Fruit fly (Drosophila melanogaster) whole organism, embryonic: ENCODE results near the gene Ufd4.

ENCODE experiments used
- Abd-B ChIP-seq: fragments of 200-800 bp; sonication (Bioruptor generic); optimal IDR thresholded peaks from 2 replicates; lab custom pipeline; 2018; ENCODE audit warnings: missing biosample characterization, mild to moderate bottlenecking, missing genetic modification characterization, moderate library complexity
- Aef1 ChIP-seq: fragments of 200-800 bp; sonication (Bioruptor generic); IDR thresholded peaks from 3 replicates; pipeline ENCODE4 v1.3.6; 2022; ENCODE audit warnings: missing biosample characterization, missing genetic modification characterization
- C15 ChIP-seq: fragments of 200-800 bp; sonication (Bioruptor generic); IDR thresholded peaks from 3 replicates; pipeline ENCODE4 v1.3.6; 2022; ENCODE audit warnings: missing biosample characterization, missing genetic modification characterization
- CG10366 ChIP-seq: fragments of 200-800 bp; sonication (Bioruptor generic); IDR thresholded peaks from 2 replicates; pipeline ENCODE4 v1.3.6; 2022; ENCODE audit warnings: missing biosample characterization, missing genetic modification characterization
- CG10959 ChIP-seq: fragments of 200-800 bp; sonication (Bioruptor generic); IDR thresholded peaks from 2 replicates; pipeline ENCODE4 v1.3.6; 2022; ENCODE audit warnings: missing biosample characterization, missing genetic modification characterization
- CG11085 ChIP-seq: fragments of 200-800 bp; sonication (Bioruptor generic); IDR thresholded peaks from 2 replicates; pipeline ENCODE4 v1.3.6; 2022; ENCODE audit warnings: missing biosample characterization, missing genetic modification characterization
- CG11696 ChIP-seq: fragments of 200-800 bp; sonication (Bioruptor generic); IDR thresholded peaks from 2 replicates; pipeline ENCODE4 v1.3.6; 2022; ENCODE audit warnings: missing biosample characterization, missing genetic modification characterization
- CG12391 ChIP-seq: fragments of 200-800 bp; sonication (Bioruptor generic); optimal IDR thresholded peaks from 3 replicates; lab custom pipeline; 2018; ENCODE audit warnings: missing biosample characterization, mild to moderate bottlenecking, missing genetic modification characterization, moderate library complexity
- CG13894 ChIP-seq: fragments of 200-800 bp; sonication (Bioruptor generic); optimal IDR thresholded peaks from 3 replicates; lab custom pipeline; 2018; ENCODE audit warnings: missing biosample characterization, mild to moderate bottlenecking, missing genetic modification characterization, moderate library complexity
- CG14050 ChIP-seq: fragments of 200-800 bp; sonication (Bioruptor generic); IDR thresholded peaks from 3 replicates; pipeline ENCODE4 v1.3.6; 2022; ENCODE audit warnings: missing biosample characterization, missing genetic modification characterization
- CG15696 ChIP-seq: fragments of 200-800 bp; sonication (Bioruptor generic); optimal IDR thresholded peaks from 2 replicates; lab custom pipeline; 2019; ENCODE audit warnings: missing biosample characterization, mild to moderate bottlenecking, missing genetic modification characterization, moderate library complexity
- CG1647 ChIP-seq: fragments of 200-800 bp; sonication (Bioruptor generic); optimal IDR thresholded peaks from 3 replicates; lab custom pipeline; 2016; ENCODE audit warnings: missing biosample characterization, missing genetic modification characterization
- CG16863 ChIP-seq: fragments of 200-800 bp; sonication (Bioruptor generic); optimal IDR thresholded peaks from 3 replicates; lab custom pipeline; 2016; ENCODE audit warnings: missing biosample characterization, missing genetic modification characterization
- CG17912 ChIP-seq: fragments of 200-800 bp; sonication (Bioruptor generic); optimal IDR thresholded peaks from 2 replicates; lab custom pipeline; 2018; ENCODE audit warnings: missing biosample characterization, mild to moderate bottlenecking, missing genetic modification characterization
- CG2116 ChIP-seq: fragments of 200-800 bp; sonication (Bioruptor generic); optimal IDR thresholded peaks from 3 replicates; lab custom pipeline; 2018; ENCODE audit warnings: missing biosample characterization, mild to moderate bottlenecking, missing genetic modification characterization
- CG31365 ChIP-seq: fragments of 200-800 bp; sonication (Bioruptor generic); optimal IDR thresholded peaks from 2 replicates; lab custom pipeline; 2018; ENCODE audit warnings: missing biosample characterization, mild to moderate bottlenecking, missing genetic modification characterization
- CG32767 ChIP-seq: fragments of 200-800 bp; sonication (Bioruptor generic); IDR thresholded peaks from 2 replicates; pipeline ENCODE4 v1.3.6; 2022; ENCODE audit warnings: missing biosample characterization, missing genetic modification characterization
- CG3838 ChIP-seq: fragments of 200-800 bp; sonication (Bioruptor generic); optimal IDR thresholded peaks from 3 replicates; lab custom pipeline; 2016; ENCODE audit warnings: missing biosample characterization, missing genetic modification characterization
- CG8924 ChIP-seq: fragments of 200-800 bp; optimal IDR thresholded peaks from 3 replicates; lab custom pipeline; 2019; ENCODE audit warnings: missing biosample characterization, mild to moderate bottlenecking, missing genetic modification characterization, moderate library complexity
- Chrac-16 ChIP-seq: fragments of 200-800 bp; sonication (Bioruptor generic); optimal IDR thresholded peaks from 3 replicates; lab custom pipeline; 2016; ENCODE audit warnings: missing biosample characterization, missing genetic modification characterization
- D ChIP-seq, 2 experiments: fragments of 200-800 bp in 1 of 2; fragments of >200 bp in 1 of 2; sonication (Bioruptor generic) in 1 of 2; optimal IDR thresholded peaks; 2 replicates in 1 of 2; 3 replicates in 1 of 2; lab custom pipeline; 2017; ENCODE audit warnings: mild to moderate bottlenecking in 1 of 2, missing biosample characterization in 1 of 2, missing genetic modification characterization in 1 of 2, missing genetic modification reagents in 1 of 2
- Dref ChIP-seq: fragments of 200-800 bp; sonication (Bioruptor generic); IDR thresholded peaks from 2 replicates; pipeline ENCODE4 v1.3.6; 2022; ENCODE audit warnings: missing biosample characterization, missing genetic modification characterization
- E2f1 ChIP-seq: fragments of 200-800 bp; sonication (Bioruptor generic); IDR thresholded peaks from 2 replicates; pipeline ENCODE4 v1.3.6; 2022; ENCODE audit warnings: missing biosample characterization, missing genetic modification characterization
- E2f2 ChIP-seq: fragments of 200-800 bp; sonication (Bioruptor generic); IDR thresholded peaks from 2 replicates; pipeline ENCODE4 v1.3.6; 2022; ENCODE audit warnings: missing biosample characterization, missing genetic modification characterization
- ERR ChIP-seq: fragments of 200-800 bp; sonication (Bioruptor generic); optimal IDR thresholded peaks from 2 replicates; lab custom pipeline; 2016; ENCODE audit warnings: missing biosample characterization, missing genetic modification characterization
- Fer1 ChIP-seq: fragments of 200-800 bp; sonication (Bioruptor generic); optimal IDR thresholded peaks from 2 replicates; lab custom pipeline; 2017; ENCODE audit warnings: missing biosample characterization, mild to moderate bottlenecking, missing genetic modification characterization
- HmgD ChIP-seq: fragments of 200-800 bp; sonication (Bioruptor generic); optimal IDR thresholded peaks from 3 replicates; lab custom pipeline; 2016; ENCODE audit warnings: missing biosample characterization, missing genetic modification characterization
- Hmx ChIP-seq: fragments of 200-800 bp; sonication (Bioruptor generic); optimal IDR thresholded peaks from 2 replicates; lab custom pipeline; 2016; ENCODE audit warnings: missing biosample characterization, missing genetic modification characterization
- Lhr ChIP-seq: fragments of 200-800 bp; sonication (Bioruptor generic); optimal IDR thresholded peaks from 3 replicates; lab custom pipeline; 2017; ENCODE audit warnings: mild to moderate bottlenecking, missing biosample characterization, missing genetic modification reagents, missing genetic modification characterization
- NFAT ChIP-seq: fragments of 200-800 bp; sonication (Bioruptor generic); IDR thresholded peaks from 2 replicates; pipeline ENCODE4 v1.3.6; 2022; ENCODE audit warnings: missing biosample characterization, missing genetic modification characterization
- NK7.1 ChIP-seq: fragments of 200-800 bp; sonication (Bioruptor generic); optimal IDR thresholded peaks from 3 replicates; lab custom pipeline; 2016; ENCODE audit warnings: missing biosample characterization, missing genetic modification characterization
- Ptx1 ChIP-seq: fragments of 200-800 bp; sonication (Bioruptor generic); IDR thresholded peaks from 2 replicates; pipeline ENCODE4 v1.3.6; 2022; ENCODE audit warnings: missing biosample characterization, missing genetic modification characterization
- Sry-β ChIP-seq: fragments of 200-800 bp; sonication (Bioruptor generic); optimal IDR thresholded peaks from 2 replicates; lab custom pipeline; 2018; ENCODE audit warnings: missing biosample characterization, mild to moderate bottlenecking, missing genetic modification characterization, moderate library complexity
- TFAM ChIP-seq: fragments of 200-800 bp; sonication (Bioruptor generic); optimal IDR thresholded peaks from 2 replicates; lab custom pipeline; 2017; ENCODE audit warnings: missing biosample characterization, missing genetic modification characterization, inconsistent platforms
- al ChIP-seq: fragments of 200-800 bp; sonication (Bioruptor generic); IDR thresholded peaks from 2 replicates; pipeline ENCODE4 v1.3.6; 2022; ENCODE audit warnings: missing biosample characterization, missing genetic modification characterization
- aop ChIP-seq: fragments of 200-800 bp; sonication (Bioruptor generic); IDR thresholded peaks from 2 replicates; pipeline ENCODE4 v1.3.6; 2022; ENCODE audit warnings: missing biosample characterization, missing genetic modification characterization
- ara ChIP-seq: fragments of 200-800 bp; sonication (Bioruptor generic); IDR thresholded peaks from 2 replicates; pipeline ENCODE4 v1.3.6; 2022; ENCODE audit warnings: missing biosample characterization, missing genetic modification characterization
- br ChIP-seq: fragments of >200 bp; optimal IDR thresholded peaks from 2 replicates; lab custom pipeline; 2017
- gro ChIP-seq: fragments of 200-800 bp; sonication (Bioruptor generic); optimal IDR thresholded peaks from 2 replicates; lab custom pipeline; 2016; ENCODE audit warnings: missing biosample characterization, missing genetic modification characterization
- gsb-n ChIP-seq: fragments of 200-800 bp; sonication (Bioruptor generic); optimal IDR thresholded peaks from 3 replicates; lab custom pipeline; 2018; ENCODE audit warnings: missing biosample characterization, mild to moderate bottlenecking, missing genetic modification characterization
- her ChIP-seq: fragments of 200-800 bp; sonication (Bioruptor generic); optimal IDR thresholded peaks from 2 replicates; lab custom pipeline; 2016; ENCODE audit warnings: missing biosample characterization, missing genetic modification characterization
- kni ChIP-seq: fragments of 200-800 bp; sonication (Bioruptor generic); optimal IDR thresholded peaks from 3 replicates; lab custom pipeline; 2017; ENCODE audit warnings: mild to moderate bottlenecking, missing biosample characterization, missing genetic modification reagents, missing genetic modification characterization
- onecut ChIP-seq: fragments of 200-800 bp; sonication (Bioruptor generic); IDR thresholded peaks from 2 replicates; pipeline ENCODE4 v1.3.6; 2022; ENCODE audit warnings: missing biosample characterization, missing genetic modification characterization
- pb ChIP-seq: fragments of 200-800 bp; sonication (Bioruptor generic); optimal IDR thresholded peaks from 3 replicates; lab custom pipeline; 2016; ENCODE audit warnings: missing biosample characterization, missing genetic modification characterization
- pho ChIP-seq: fragments of 200-800 bp; sonication (Bioruptor generic); optimal IDR thresholded peaks from 2 replicates; lab custom pipeline; 2016; ENCODE audit warnings: missing biosample characterization, missing genetic modification characterization
- pum ChIP-seq: fragments of 200-800 bp; sonication (Bioruptor generic); optimal IDR thresholded peaks from 2 replicates; lab custom pipeline; 2016; ENCODE audit warnings: missing biosample characterization, missing genetic modification characterization
- sd ChIP-seq: fragments of 200-800 bp; sonication (Bioruptor generic); optimal IDR thresholded peaks from 3 replicates; lab custom pipeline; 2018; ENCODE audit warnings: missing biosample characterization, mild to moderate bottlenecking, missing genetic modification characterization, moderate library complexity
- sens ChIP-seq: fragments of 200-800 bp; sonication (Bioruptor generic); peaks from one replicate; lab custom pipeline; 2016; ENCODE audit warnings: missing biosample characterization, missing genetic modification characterization
- sim ChIP-seq: fragments of 200-800 bp; sonication (Bioruptor generic); IDR thresholded peaks from 2 replicates; pipeline ENCODE4 v1.3.6; 2022; ENCODE audit warnings: missing biosample characterization, missing genetic modification characterization
- sob ChIP-seq: fragments of 200-800 bp; sonication (Bioruptor generic); IDR thresholded peaks from 2 replicates; pipeline ENCODE4 v1.3.6; 2022; ENCODE audit warnings: missing biosample characterization, missing genetic modification characterization
- ttk ChIP-seq: fragments of 200-800 bp; sonication (Bioruptor generic); IDR thresholded peaks from 2 replicates; pipeline ENCODE4 v2.1.2; 2022; ENCODE audit warnings: missing biosample characterization, missing genetic modification characterization
- unpg ChIP-seq: fragments of 200-800 bp; sonication (Bioruptor generic); optimal IDR thresholded peaks from 3 replicates; lab custom pipeline; 2018; ENCODE audit warnings: missing biosample characterization, mild to moderate bottlenecking, missing genetic modification characterization, moderate library complexity

Ufd4 gene

DNA sequence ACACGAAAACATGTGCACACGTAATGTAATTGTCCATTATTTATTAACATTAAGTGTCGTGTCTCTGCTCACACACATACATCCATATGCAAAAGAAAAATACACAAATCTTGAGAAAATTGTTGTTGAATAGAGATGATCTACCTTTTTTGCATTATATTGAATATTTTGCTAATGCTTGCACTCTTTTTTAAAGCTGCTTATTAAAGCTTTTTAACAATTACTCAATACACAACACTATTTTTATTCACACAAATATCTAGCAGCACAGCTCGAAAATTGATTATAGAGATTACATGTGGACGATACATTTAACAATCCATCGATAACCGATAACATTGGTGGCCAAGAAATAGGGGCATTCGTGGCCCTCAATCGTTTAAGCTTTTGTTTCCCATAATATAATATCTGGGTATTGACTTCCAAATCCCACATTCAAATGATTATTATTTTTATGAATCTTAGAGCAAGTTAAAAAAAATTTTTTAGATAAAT is at the start of gene Ufd4 (continued):
- no peak; the same call in 1 of the 3 replicates for TF ChIP-seq CG14050 (GFP tag; lab: Robert Waterston, UW)
- TF ChIP-seq sens (GFP tag; lab: Kevin White, UChicago): peak; percentile 93
- no peak; the same call in 1 of the 2 replicates for TF ChIP-seq ara (GFP tag; lab: Robert Waterston, UW)
- peak; percentile 56 for TF ChIP-seq CG1647 (GFP tag; lab: Kevin White, UChicago)
- no peak for TF ChIP-seq CG17912 (GFP tag; lab: Kevin White, UChicago)
- TF ChIP-seq CG32767 (GFP tag; lab: Robert Waterston, UW): peak; percentile 50; the same call in 1 of the 2 replicates
- TF ChIP-seq sob (GFP tag; lab: Robert Waterston, UW): peak; percentile 36; the same call in 1 of the 2 replicates
- peak; percentile 54; the same call in 1 of the 2 replicates for TF ChIP-seq sim (GFP tag; lab: Robert Waterston, UW)
- TF ChIP-seq Fer1 (GFP tag; lab: Kevin White, UChicago): peak; percentile 76
- TF ChIP-seq CG12391 (tag; lab: Kevin White, UChicago): peak; percentile 82
- peak; percentile 61 for TF ChIP-seq pho (GFP tag; lab: Kevin White, UChicago)
- TF ChIP-seq D (optimal IDR thresholded peaks at IDR 0.05; lab: Kevin White, UChicago): no peak
- peak; percentile 26 for TF ChIP-seq D (GFP tag; optimal IDR thresholded peaks at IDR 0.05; lab: Kevin White, UChicago)
- no peak for TF ChIP-seq gsb-n (tag; lab: Kevin White, UChicago)
- TF ChIP-seq CG31365 (tag; lab: Kevin White, UChicago): no peak
- TF ChIP-seq gro (GFP tag; lab: Kevin White, UChicago): peak; percentile 75
- TF ChIP-seq CG11696 (GFP tag; lab: Robert Waterston, UW): peak; percentile 40; the same call in 1 of the 2 replicates
- TF ChIP-seq Lhr (GFP tag; lab: Kevin White, UChicago): no peak
- no peak for TF ChIP-seq kni (GFP tag; lab: Kevin White, UChicago)
- no peak; the same call in 1 of the 2 replicates for TF ChIP-seq ttk
- TF ChIP-seq CG15696: peak; percentile 65
- TF ChIP-seq pum: peak; percentile 36
- no peak for TF ChIP-seq unpg
- TF ChIP-seq Aef1 (GFP tag; lab: Robert Waterston, UW): peak; percentile 47; the same call in 1 of the 3 replicates
- TF ChIP-seq al (GFP tag; lab: Robert Waterston, UW): no peak
- peak; percentile 93 for TF ChIP-seq onecut (GFP tag; lab: Robert Waterston, UW)
- no peak for TF ChIP-seq aop (GFP tag; lab: Robert Waterston, UW)
- TF ChIP-seq CG11085: no peak
- TF ChIP-seq her: peak; percentile 40
- TF ChIP-seq CG10366 (GFP tag; lab: Robert Waterston, UW): no peak
- TF ChIP-seq E2f1 (GFP tag; lab: Robert Waterston, UW): peak; percentile 64; the same call in 1 of the 2 replicates
- TF ChIP-seq CG16863: peak; percentile 63
- TF ChIP-seq sd: no peak
- no peak for TF ChIP-seq HmgD (GFP tag; lab: Kevin White, UChicago)
- TF ChIP-seq E2f2: peak; percentile 33; the same call in 1 of the 2 replicates
- TF ChIP-seq CG3838 (GFP tag; lab: Kevin White, UChicago): no peak
- TF ChIP-seq Hmx (GFP tag; lab: Kevin White, UChicago): no peak
- no peak for TF ChIP-seq TFAM
- no peak for TF ChIP-seq NFAT (GFP tag; lab: Robert Waterston, UW)
- TF ChIP-seq Dref (GFP tag; lab: Robert Waterston, UW): peak; percentile 81
- TF ChIP-seq NK7.1: peak; percentile 16
- TF ChIP-seq CG10959 (GFP tag; lab: Robert Waterston, UW): no peak
- TF ChIP-seq ERR (GFP tag; lab: Kevin White, UChicago): peak; percentile 55
- TF ChIP-seq Chrac-16 (GFP tag; lab: Kevin White, UChicago): peak; percentile 55
- TF ChIP-seq C15 (GFP tag; lab: Robert Waterston, UW): no peak
- peak; percentile 43 for TF ChIP-seq CG2116 (GFP tag; lab: Kevin White, UChicago)
- TF ChIP-seq Abd-B (GFP tag; lab: Kevin White, UChicago): no peak
- no peak for TF ChIP-seq pb (GFP tag; lab: Kevin White, UChicago)
- no peak for TF ChIP-seq Ptx1 (GFP tag; lab: Robert Waterston, UW)
- peak; percentile 15 for TF ChIP-seq Sry-β (GFP tag; lab: Kevin White, UChicago)
- peak; percentile 65 for TF ChIP-seq CG8924 (tag; lab: Kevin White, UChicago)
- no peak for TF ChIP-seq br
- no peak for TF ChIP-seq CG13894
